Worm (Caenorhabditis elegans) whole organism, early embryonic: Measurements from ENCODE around the gene Y17D7B.3.

ENCODE experiments used
- B0310.2 ChIP-seq: sonication (generic microtip); optimal IDR thresholded peaks from 2 replicates; lab custom pipeline; 2016; ENCODE audit warnings: mild to moderate bottlenecking, missing genetic modification characterization, missing compliant biosample characterization
- F13C5.2 ChIP-seq: sonication (generic microtip); optimal IDR thresholded peaks from 2 replicates; lab custom pipeline; 2017; ENCODE audit warnings: mild to moderate bottlenecking, missing genetic modification characterization, inconsistent platforms, missing compliant biosample characterization
- ama-1 ChIP-seq: fragments of 150-350 bp; optimal IDR thresholded peaks from 2 replicates; lab custom pipeline; 2014
- ceh-13 ChIP-seq: fragments of 200-800 bp; sonication (Bioruptor generic); optimal IDR thresholded peaks from 2 replicates; lab custom pipeline; 2018; ENCODE audit warnings: mild to moderate bottlenecking, missing genetic modification characterization, missing compliant biosample characterization
- ets-7 ChIP-seq: sonication (generic microtip); optimal IDR thresholded peaks from 2 replicates; lab custom pipeline; 2016; ENCODE audit warnings: missing genotype, missing genetic modification characterization, missing compliant biosample characterization
- flt-1 ChIP-seq: fragments of 200-800 bp; sonication (Bioruptor generic); IDR thresholded peaks from 2 replicates; pipeline ENCODE4 v1.3.6; 2022; ENCODE audit warnings: missing genetic modification characterization, missing compliant biosample characterization
- hmg-4 ChIP-seq: fragments of 200-800 bp; sonication (Bioruptor generic); optimal IDR thresholded peaks from 2 replicates; lab custom pipeline; 2018; ENCODE audit warnings: mild to moderate bottlenecking, missing genetic modification characterization, missing compliant biosample characterization
- pes-1 ChIP-seq: fragments of 200-800 bp; sonication (Bioruptor generic); IDR thresholded peaks from 2 replicates; pipeline ENCODE4 v1.3.6; 2022; ENCODE audit warnings: missing genetic modification reagents, missing genetic modification characterization, missing compliant biosample characterization
- scrt-1 ChIP-seq: fragments of 200-800 bp; sonication (Bioruptor generic); IDR thresholded peaks from 2 replicates; pipeline ENCODE4 v1.3.6; 2022; ENCODE audit warnings: missing genetic modification characterization, missing compliant biosample characterization
- tbx-11 ChIP-seq: fragments of 200-800 bp; sonication (Bioruptor generic); IDR thresholded peaks from 2 replicates; pipeline ENCODE4 v1.3.6; 2022; ENCODE audit warnings: missing genetic modification characterization, missing compliant biosample characterization
- tbx-37 ChIP-seq: fragments of 200-800 bp; sonication (Bioruptor generic); conservative IDR thresholded peaks from 2 replicates; pipeline ENCODE4 v1.3.6; 2022; ENCODE audit warnings: missing genetic modification reagents, missing genetic modification characterization, missing compliant biosample characterization
- tra-4 ChIP-seq: sonication (generic microtip); optimal IDR thresholded peaks from 2 replicates; lab custom pipeline; 2017; ENCODE audit warnings: missing genetic modification characterization, missing compliant biosample characterization

DNA sequence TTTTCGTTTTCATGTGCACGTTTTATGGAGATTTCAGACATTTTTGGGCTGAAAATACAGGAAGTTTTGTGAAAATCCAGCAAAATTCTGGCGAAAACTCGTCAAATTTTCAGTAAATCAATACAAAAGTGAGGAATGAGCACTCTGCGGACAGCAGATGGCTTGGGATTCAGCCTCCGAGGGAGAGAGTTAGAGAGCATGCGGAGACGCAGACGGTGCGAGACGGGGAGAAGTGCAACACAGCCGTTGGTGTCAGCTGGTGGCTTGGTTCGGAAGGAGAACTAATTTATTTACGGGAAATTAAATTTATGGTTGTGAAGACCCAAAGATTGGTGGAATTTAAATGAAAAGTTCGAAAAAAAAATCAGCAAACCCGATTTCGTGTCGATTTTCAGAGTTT lies 22.0 kb upstream of the Y17D7B.3 start, which contains the start of gene C54E10.6:
- TF ChIP-seq tra-4 (no peak), pes-1 (no peak), ama-1 (lab: Kevin White, UChicago) (no peak), flt-1 (GFP tag; lab: Robert Waterston, UW) (no peak), ceh-13 (GFP tag; lab: Kevin White, UChicago) (no peak), hmg-4 (no peak), F13C5.2 (tag; lab: Kevin White, UChicago) (peak; percentile 43), tbx-11 (no peak), scrt-1 (no peak), ets-7 (no peak), tbx-37 (GFP tag; lab: Robert Waterston, UW) (no peak), B0310.2 (tag; lab: Kevin White, UChicago) (no peak)
